Worm (Caenorhabditis elegans): ENCODE measurements around the gene C26H9A.4.
A peak's percentile ranks its signal among the peaks of the same experiment; 100 is the strongest.
"Not testable (repeated sequence)": the region's sequence is repeated elsewhere in the genome, so short reads cannot be mapped to it uniquely, and the experiment has no call there.

C26H9A.4 gene

ce11 chrIV:12640875-12641860 lies 12.0 kb upstream of the C26H9A.4 start:
- TF ChIP-seq hlh-13 (GFP tag; optimal IDR thresholded peaks at IDR 0.05) (no peak), che-1 (tag; optimal IDR thresholded peaks at IDR 0.05) (no peak), T23F11.4 (GFP tag; optimal IDR thresholded peaks at IDR 0.05) (no peak), unc-55 (GFP tag; optimal IDR thresholded peaks at IDR 0.05) (no peak), tbx-2 (tag; optimal IDR thresholded peaks at IDR 0.05) (no peak), hlh-15 (tag; optimal IDR thresholded peaks at IDR 0.05) (no peak), npax-4 (tag; optimal IDR thresholded peaks at IDR 0.05) (no peak), lim-6 (tag; optimal IDR thresholded peaks at IDR 0.05) (no peak), ceh-24 (tag; optimal IDR thresholded peaks at IDR 0.05) (no peak), pax-1 (tag; optimal IDR thresholded peaks at IDR 0.05) (no peak), fkh-10 (GFP tag; optimal IDR thresholded peaks at IDR 0.05) (no peak), fkh-6 (tag; optimal IDR thresholded peaks at IDR 0.05) (no peak)

- TF ChIP-seq elt-2 (tag; optimal IDR thresholded peaks at IDR 0.05) (no peak), unc-3 (GFP tag; conservative IDR thresholded peaks at IDR 0.05) (no peak), unc-3 (tag; optimal IDR thresholded peaks at IDR 0.05) (no peak), ceh-24 (tag; optimal IDR thresholded peaks at IDR 0.05) (no peak), nfya-1 (tag; optimal IDR thresholded peaks at IDR 0.05) (peak; percentile 91), C08G9.2 (tag; optimal IDR thresholded peaks at IDR 0.05) (no peak)
These were observed 2.6 kb upstream of the C26H9A.4 start for ce11 chrIV:12650597-12650996.

- no peak for TF ChIP-seq sdc-2 (tag; optimal IDR thresholded peaks at IDR 0.05)
- no peak for TF ChIP-seq ets-4 (tag; optimal IDR thresholded peaks at IDR 0.05)
- no peak for TF ChIP-seq ceh-18 (tag; optimal IDR thresholded peaks at IDR 0.05)
- peak; percentile 62 for TF ChIP-seq nfya-1 (tag; optimal IDR thresholded peaks at IDR 0.05)
- TF ChIP-seq che-1 (tag; optimal IDR thresholded peaks at IDR 0.05) = no peak
- TF ChIP-seq hlh-8 (tag; optimal IDR thresholded peaks at IDR 0.05) = no peak
- TF ChIP-seq K02D7.2 (tag; optimal IDR thresholded peaks at IDR 0.05) = no peak
- TF ChIP-seq C08G9.2 (tag; optimal IDR thresholded peaks at IDR 0.05) = no peak
- peak; percentile 79 for TF ChIP-seq unc-42 (tag; optimal IDR thresholded peaks at IDR 0.05)
- TF ChIP-seq fax-1 (tag; optimal IDR thresholded peaks at IDR 0.05) = no peak
- TF ChIP-seq eyg-1 (tag; optimal IDR thresholded peaks at IDR 0.05) = no peak
- TF ChIP-seq tbx-2 (tag; optimal IDR thresholded peaks at IDR 0.05) = peak; percentile 5
- TF ChIP-seq pqm-1 (tag; optimal IDR thresholded peaks at IDR 0.05) = no peak
- TF ChIP-seq unc-55 (GFP tag; optimal IDR thresholded peaks at IDR 0.05) = peak; percentile 23
- TF ChIP-seq ceh-48 (tag; optimal IDR thresholded peaks at IDR 0.05) = peak; percentile 25
- TF ChIP-seq pha-4 (tag; optimal IDR thresholded peaks at IDR 0.05) = no peak
- no peak for TF ChIP-seq ceh-30 (tag; optimal IDR thresholded peaks at IDR 0.05)
- TF ChIP-seq ceh-31 (tag; optimal IDR thresholded peaks at IDR 0.05) = peak; percentile 55
- no peak for TF ChIP-seq fkh-6 (tag; optimal IDR thresholded peaks at IDR 0.05)
These were observed 1.6 kb upstream of the C26H9A.4 start for ce11 chrIV:12651570-12651969.

- TF ChIP-seq dmd-4 (tag; optimal IDR thresholded peaks at IDR 0.05; ENCODE audit: borderline replicate concordance) = no peak
These were observed 21.5 kb downstream of the C26H9A.4 start, which contains the start of gene T23B5.4 for ce11 chrIV:12674700-12675099. Gene T23B5.4 (plus strand): TSS chrIV:12675000.

- not testable (repeated sequence) for TF ChIP-seq F13H6.1 (tag; optimal IDR thresholded peaks at IDR 0.05); ceh-45 (GFP tag; IDR thresholded peaks at IDR 0.05); tbx-2 (tag; optimal IDR thresholded peaks at IDR 0.05)
These were observed 23.9 kb downstream of the C26H9A.4 start, which contains the start of gene T23B5.6 for ce11 chrIV:12677137-12677536. Gene T23B5.6 (minus strand): TSS chrIV:12677237.
